Fruit fly (Drosophila melanogaster) whole organism, adult: Measurements from ENCODE around the gene mwh.

Experiments
- CG7045 ChIP-seq: fragments of 200-800 bp; sonication (Bioruptor generic); optimal IDR thresholded peaks from 2 replicates; lab custom pipeline; 2017; ENCODE audit warnings: missing biosample characterization, mild to moderate bottlenecking, missing genetic modification characterization
- CG7101 ChIP-seq: fragments of 200-800 bp; sonication (Bioruptor generic); optimal IDR thresholded peaks from 2 replicates; lab custom pipeline; 2018; ENCODE audit warnings: missing biosample characterization, mild to moderate bottlenecking, missing genetic modification characterization, moderate library complexity
- Crg-1 ChIP-seq: fragments of 200-800 bp; sonication (Bioruptor generic); optimal IDR thresholded peaks from 2 replicates; lab custom pipeline; 2016; ENCODE audit warnings: missing biosample characterization, missing genetic modification characterization
- Hr96 ChIP-seq: fragments of 200-800 bp; sonication (Bioruptor generic); optimal IDR thresholded peaks from 2 replicates; lab custom pipeline; 2016; ENCODE audit warnings: missing biosample characterization, missing genetic modification characterization
- Mnt ChIP-seq: fragments of 200-800 bp; sonication (Bioruptor generic); optimal IDR thresholded peaks from 2 replicates; lab custom pipeline; 2016; ENCODE audit warnings: missing biosample characterization, mild to moderate bottlenecking, missing genetic modification characterization
- cic ChIP-seq: fragments of 200-800 bp; sonication (Bioruptor generic); optimal IDR thresholded peaks from 2 replicates; lab custom pipeline; 2017; ENCODE audit warnings: missing biosample characterization, mild to moderate bottlenecking, missing genetic modification characterization, moderate library complexity
- kay ChIP-seq: fragments of 200-800 bp; sonication (Bioruptor generic); peaks from one replicate; lab custom pipeline; 2016; ENCODE audit warnings: missing biosample characterization, missing genetic modification characterization, borderline replicate concordance
- tj ChIP-seq: fragments of 200-800 bp; sonication (Bioruptor generic); optimal IDR thresholded peaks from 3 replicates; lab custom pipeline; 2017; ENCODE audit warnings: missing biosample characterization, mild to moderate bottlenecking, missing genetic modification characterization, moderate library complexity
- toe ChIP-seq: fragments of 200-800 bp; sonication (Bioruptor generic); optimal IDR thresholded peaks from 2 replicates; lab custom pipeline; 2016; ENCODE audit warnings: missing biosample characterization, missing genetic modification characterization

dm6 chr3L:1172858-1173257 is 27.7 kb upstream of the mwh start:
- TF ChIP-seq cic (GFP tag; lab: Kevin White, UChicago), result no peak
- no peak for TF ChIP-seq toe (GFP tag; lab: Kevin White, UChicago)
- TF ChIP-seq CG7045 (GFP tag; lab: Kevin White, UChicago), result no peak
- no peak for TF ChIP-seq tj (GFP tag; lab: Kevin White, UChicago)
- TF ChIP-seq Hr96 (GFP tag; lab: Kevin White, UChicago), result no peak
- TF ChIP-seq CG7101 (tag; lab: Kevin White, UChicago), result no peak
- TF ChIP-seq Crg-1 (GFP tag; lab: Kevin White, UChicago), result no peak
- TF ChIP-seq kay, result no peak
- no peak for TF ChIP-seq Mnt (GFP tag; lab: Kevin White, UChicago)
